Worm (Caenorhabditis elegans): ENCODE results near the gene pyc-1.

ce11 chrV:11817263-11817726, 5.0 kb downstream of the pyc-1 start:
- TF ChIP-seq W03F9.2 (tag; optimal IDR thresholded peaks at IDR 0.05) (no peak), him-1 (tag; optimal IDR thresholded peaks at IDR 0.05) (no peak)
